Worm (Caenorhabditis elegans) whole organism, L4 larva: ENCODE results near the gene C45H4.13.
A peak's percentile ranks its signal among the peaks of the same experiment; 100 is the strongest.

ENCODE experiments used
- F10B5.3 ChIP-seq: sonication (generic microtip); optimal IDR thresholded peaks from 2 replicates; lab custom pipeline; 2016; ENCODE audit warnings: mild to moderate bottlenecking, missing genetic modification characterization, missing compliant biosample characterization
- F26F4.8 ChIP-seq: fragments of 200-800 bp; sonication (Bioruptor generic); conservative IDR thresholded peaks from 2 replicates; pipeline ENCODE4 v1.3.6; 2022; ENCODE audit warnings: missing genetic modification characterization, missing compliant biosample characterization
- F44E2.7 ChIP-seq: fragments of 200-800 bp; sonication (Bioruptor generic); IDR thresholded peaks from 2 replicates; pipeline ENCODE4 v2.1.2; 2022; ENCODE audit warnings: missing genetic modification characterization, missing compliant biosample characterization
- aly-2 ChIP-seq: sonication (generic microtip); optimal IDR thresholded peaks from 2 replicates; lab custom pipeline; 2018; ENCODE audit warnings: missing biosample characterization, missing genetic modification characterization
- ama-1 ChIP-seq: fragments of 150-350 bp; optimal IDR thresholded peaks from 2 replicates; lab custom pipeline; 2014; ENCODE audit warnings: inconsistent platforms, mixed read lengths
- ceh-20 ChIP-seq: fragments of 200-800 bp; sonication (Bioruptor generic); IDR thresholded peaks from 2 replicates; pipeline ENCODE4 v1.3.6; 2022; ENCODE audit warnings: missing genetic modification reagents, missing genetic modification characterization, missing compliant biosample characterization
- ceh-28 ChIP-seq: fragments of 150-350 bp; optimal IDR thresholded peaks from 2 replicates; lab custom pipeline; 2014; ENCODE audit warnings: missing biosample characterization, missing genetic modification reagents, missing genetic modification characterization
- ceh-44 ChIP-seq: fragments of 200-800 bp; sonication (Bioruptor generic); IDR thresholded peaks from 2 replicates; pipeline ENCODE4 v1.3.6; 2022; ENCODE audit warnings: missing genetic modification reagents, missing genetic modification characterization, missing compliant biosample characterization
- ceh-82 ChIP-seq: sonication (generic microtip); optimal IDR thresholded peaks from 2 replicates; lab custom pipeline; 2017; ENCODE audit warnings: missing biosample characterization, missing genetic modification characterization
- daf-16 ChIP-seq, 3 experiments: sonication (generic microtip); optimal IDR thresholded peaks; 2 replicates each; lab custom pipeline; 2016 to 2017; ENCODE audit warnings: missing genetic modification characterization in 3 of 3, missing genetic modification reagents in 3 of 3, mild to moderate bottlenecking in 2 of 3, missing compliant biosample characterization in 2 of 3, missing biosample characterization in 1 of 3, moderate library complexity in 1 of 3
- dmd-6 ChIP-seq: fragments of 200-800 bp; sonication (Bioruptor generic); IDR thresholded peaks from 2 replicates; pipeline ENCODE4 v1.3.6; 2022; ENCODE audit warnings: missing genetic modification reagents, missing genetic modification characterization, missing compliant biosample characterization
- dpl-1 ChIP-seq: fragments of 150-350 bp; optimal IDR thresholded peaks from 2 replicates; lab custom pipeline; 2014; ENCODE audit warnings: missing biosample characterization, missing genetic modification reagents, missing genetic modification characterization
- dve-1 ChIP-seq: sonication (generic microtip); optimal IDR thresholded peaks from 2 replicates; lab custom pipeline; 2017; ENCODE audit warnings: antibody characterized with exemption, mild to moderate bottlenecking, missing genetic modification characterization, missing compliant biosample characterization; ENCODE audit not compliant: insufficient read depth
- fos-1 ChIP-seq: fragments of 150-350 bp; optimal IDR thresholded peaks from 2 replicates; lab custom pipeline; 2014; ENCODE audit warnings: missing biosample characterization, missing genetic modification characterization
- hlh-11 ChIP-seq: fragments of 200-800 bp; sonication (Bioruptor generic); optimal IDR thresholded peaks from 2 replicates; lab custom pipeline; 2018; ENCODE audit warnings: mild to moderate bottlenecking, missing genetic modification characterization, missing compliant biosample characterization
- lin-1 ChIP-seq: fragments of 200-800 bp; sonication (Bioruptor generic); IDR thresholded peaks from 2 replicates; pipeline ENCODE4 v1.3.6; 2022; ENCODE audit warnings: missing genetic modification reagents, missing genetic modification characterization, missing compliant biosample characterization
- lin-38 ChIP-seq: fragments of 200-800 bp; sonication (Bioruptor generic); IDR thresholded peaks from 2 replicates; pipeline ENCODE4 v1.3.6; 2022; ENCODE audit warnings: missing genetic modification reagents, missing genetic modification characterization, missing compliant biosample characterization
- lsy-2 ChIP-seq, 2 experiments: fragments of 150-350 bp in 1 of 2; sonication (generic microtip) in 1 of 2; optimal IDR thresholded peaks; 2 replicates each; lab custom pipeline; 2014 to 2017; ENCODE audit warnings: missing biosample characterization in 2 of 2, missing genetic modification characterization in 2 of 2
- mep-1 ChIP-seq: fragments of 150-350 bp; sonication (generic microtip); optimal IDR thresholded peaks from 3 replicates; lab custom pipeline; 2014; ENCODE audit warnings: missing biosample characterization, missing genetic modification characterization
- mes-2 ChIP-seq: sonication (generic microtip); optimal IDR thresholded peaks from 2 replicates; lab custom pipeline; 2016; ENCODE audit warnings: missing genotype, mild to moderate bottlenecking, missing genetic modification characterization, missing compliant biosample characterization; ENCODE audit not compliant: poor library complexity, severe bottlenecking
- mxl-3 ChIP-seq: fragments of 200-800 bp; sonication (Bioruptor generic); optimal IDR thresholded peaks from 2 replicates; lab custom pipeline; 2018; ENCODE audit warnings: mild to moderate bottlenecking, missing genetic modification characterization, missing compliant biosample characterization
- nhr-28 ChIP-seq: fragments of 150-350 bp; optimal IDR thresholded peaks from 2 replicates; lab custom pipeline; 2014; ENCODE audit warnings: missing biosample characterization, missing genetic modification characterization
- nhr-41 ChIP-seq: fragments of 200-800 bp; sonication (Bioruptor generic); IDR thresholded peaks from 2 replicates; pipeline ENCODE4 v1.3.6; 2022; ENCODE audit warnings: missing genetic modification reagents, missing genetic modification characterization, missing compliant biosample characterization
- nhr-48 ChIP-seq: sonication (generic microtip); optimal IDR thresholded peaks from 2 replicates; lab custom pipeline; 2016; ENCODE audit warnings: mild to moderate bottlenecking, missing genetic modification characterization, missing compliant biosample characterization
- pha-4 ChIP-seq, 2 experiments: fragments of 150-350 bp in 1 of 2; fragments of 200-800 bp in 1 of 2; sonication (Bioruptor generic) in 1 of 2; IDR thresholded peaks in 1 of 2; optimal IDR thresholded peaks in 1 of 2; 2 replicates each; pipeline versions ENCODE4 v1.3.6 to Lab custom; 2014 to 2022; ENCODE audit warnings: missing genetic modification characterization in 2 of 2, missing genetic modification reagents in 2 of 2, missing biosample characterization in 1 of 2, missing compliant biosample characterization in 1 of 2
- php-3 ChIP-seq: fragments of 200-800 bp; sonication (Bioruptor generic); IDR thresholded peaks from 2 replicates; pipeline ENCODE4 v1.3.6; 2022; ENCODE audit warnings: missing genetic modification reagents, missing genetic modification characterization, missing compliant biosample characterization
- pqm-1 ChIP-seq: sonication (generic microtip); optimal IDR thresholded peaks from 2 replicates; lab custom pipeline; 2017; ENCODE audit warnings: missing biosample characterization, missing genetic modification characterization
- snpc-4 ChIP-seq: fragments of 150-350 bp; optimal IDR thresholded peaks from 2 replicates; lab custom pipeline; 2014; ENCODE audit warnings: missing biosample characterization, missing genetic modification characterization
- tra-1 ChIP-seq: fragments of 200-800 bp; sonication (Bioruptor generic); IDR thresholded peaks from 2 replicates; pipeline ENCODE4 v1.3.6; 2022; ENCODE audit warnings: missing genetic modification reagents, missing genetic modification characterization, missing compliant biosample characterization
- unc-130 ChIP-seq: sonication (generic microtip); optimal IDR thresholded peaks from 2 replicates; lab custom pipeline; 2016; ENCODE audit warnings: missing genetic modification reagents, missing genetic modification characterization, missing compliant biosample characterization
- zag-1 ChIP-seq: fragments of 150-350 bp; optimal IDR thresholded peaks from 2 replicates; lab custom pipeline; 2014; ENCODE audit warnings: missing biosample characterization, missing genetic modification characterization
- ztf-7 ChIP-seq: fragments of 150-350 bp; optimal IDR thresholded peaks from 2 replicates; lab custom pipeline; 2014; ENCODE audit warnings: missing biosample characterization, missing genetic modification characterization

The C45H4.13 gene

ce11 chrV:2126996-2127585 lies 23.7 kb downstream of the C45H4.13 start, which contains the start of gene ldp-1 (continued):
- TF ChIP-seq nhr-48 (tag; lab: Kevin White, UChicago) (no peak), lin-38 (GFP tag; lab: Robert Waterston, UW) (peak; percentile 64), unc-130 (GFP tag; lab: Kevin White, UChicago) (peak; percentile 31), snpc-4 (tag; lab: Kevin White, UChicago) (no peak)

ce11 chrV:2126554-2126953 lies 24.2 kb downstream of the C45H4.13 start:
- no peak for TF ChIP-seq lsy-2 (tag; optimal IDR thresholded peaks at IDR 0.05; lab: Kevin White, UChicago)
- no peak for TF ChIP-seq ama-1 (lab: Kevin White, UChicago)
- TF ChIP-seq ceh-44 (GFP tag; lab: Robert Waterston, UW): no peak
- peak; percentile 13 for TF ChIP-seq ceh-28 (tag; lab: Kevin White, UChicago)
- no peak for TF ChIP-seq daf-16 (GFP tag; optimal IDR thresholded peaks at IDR 0.05; lab: Kevin White, UChicago)
- TF ChIP-seq daf-16 (tag; optimal IDR thresholded peaks at IDR 0.05; lab: Kevin White, UChicago): peak; percentile 82
- TF ChIP-seq dmd-6 (GFP tag; lab: Robert Waterston, UW): peak; percentile 19; the same call in 1 of the 2 replicates
- TF ChIP-seq nhr-28 (tag; lab: Kevin White, UChicago): peak; percentile 7
- TF ChIP-seq lin-1 (GFP tag; lab: Robert Waterston, UW): 0 out of 2 replicates have a peak, but pooled peaks have one; percentile 13
- no peak for TF ChIP-seq fos-1 (tag; lab: Kevin White, UChicago)
- TF ChIP-seq F10B5.3 (tag; lab: Kevin White, UChicago): no peak

DNA sequence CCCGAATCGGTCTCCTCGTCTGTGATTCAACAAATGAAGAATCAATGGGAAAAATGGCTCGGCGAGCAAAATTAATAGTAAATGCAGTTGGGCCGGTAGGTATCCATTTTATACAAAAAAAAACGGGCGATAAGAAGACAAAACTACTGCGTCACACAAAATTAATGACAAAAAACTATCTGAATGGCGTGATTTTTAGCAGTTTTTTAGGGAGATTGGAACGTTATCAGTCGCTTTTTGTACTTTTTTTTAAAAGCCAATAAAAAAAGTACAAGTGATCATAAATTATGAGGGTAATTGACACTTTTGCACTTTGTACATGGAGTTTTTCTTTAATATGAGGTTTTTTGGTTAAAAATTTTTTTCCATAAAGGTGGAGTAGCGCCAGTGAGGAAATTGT lies 27.6 kb downstream of the C45H4.13 start:
- TF ChIP-seq ceh-20 (GFP tag; lab: Robert Waterston, UW) (peak; percentile 83), F44E2.7 (GFP tag; lab: Robert Waterston, UW) (no peak), daf-16 (GFP tag; optimal IDR thresholded peaks at IDR 0.05; lab: Kevin White, UChicago) (no peak), daf-16 (tag; optimal IDR thresholded peaks at IDR 0.05; lab: Kevin White, UChicago) (peak; percentile 10), pqm-1 (tag; lab: Kevin White, UChicago) (peak; percentile 72), tra-1 (GFP tag; lab: Robert Waterston, UW) (peak; percentile 78), php-3 (GFP tag; lab: Robert Waterston, UW) (peak; percentile 94), dve-1 (tag; lab: Kevin White, UChicago) (peak; percentile 51), dpl-1 (GFP tag; lab: Kevin White, UChicago) (no peak), aly-2 (tag; lab: Kevin White, UChicago) (no peak), nhr-28 (tag; lab: Kevin White, UChicago) (peak; percentile 1), ztf-7 (tag; lab: Kevin White, UChicago) (no peak), dmd-6 (GFP tag; lab: Robert Waterston, UW) (peak; percentile 86), zag-1 (no peak), F26F4.8 (GFP tag; lab: Robert Waterston, UW) (no peak), hlh-11 (peak; percentile 39)

ce11 chrV:2122517-2122916 lies 28.3 kb downstream of the C45H4.13 start, which contains the start of gene F22F7.2:
TSS of gene F22F7.2 (plus strand) at chrV:2122782.
- peak; percentile 27; the same call in 1 of the 2 replicates for TF ChIP-seq php-3 (GFP tag; lab: Robert Waterston, UW)
- TF ChIP-seq hlh-11: peak; percentile 26
- TF ChIP-seq nhr-41 (GFP tag; lab: Robert Waterston, UW): 0 out of 2 replicates have a peak, but pooled peaks have one; percentile 17
- TF ChIP-seq pha-4 (GFP tag; IDR thresholded peaks at IDR 0.05; lab: Robert Waterston, UW): no peak
- no peak for TF ChIP-seq pha-4 (tag; optimal IDR thresholded peaks at IDR 0.05; lab: Kevin White, UChicago)
- peak; percentile 32 for TF ChIP-seq dmd-6 (GFP tag; lab: Robert Waterston, UW)
- peak; percentile 39 for TF ChIP-seq nhr-28 (tag; lab: Kevin White, UChicago)
- TF ChIP-seq tra-1 (GFP tag; lab: Robert Waterston, UW): peak; percentile 53; the same call in 1 of the 2 replicates
- no peak for TF ChIP-seq ceh-82 (tag; lab: Kevin White, UChicago)
- no peak for TF ChIP-seq mxl-3 (GFP tag; lab: Kevin White, UChicago)
- peak; percentile 43 for TF ChIP-seq dve-1 (tag; lab: Kevin White, UChicago)
- TF ChIP-seq mes-2: peak; percentile 63
- TF ChIP-seq mep-1 (tag; lab: Kevin White, UChicago): no peak
